Worm (Caenorhabditis elegans): ENCODE measurements around the gene C01G10.6.

The C01G10.6 gene

DNA sequence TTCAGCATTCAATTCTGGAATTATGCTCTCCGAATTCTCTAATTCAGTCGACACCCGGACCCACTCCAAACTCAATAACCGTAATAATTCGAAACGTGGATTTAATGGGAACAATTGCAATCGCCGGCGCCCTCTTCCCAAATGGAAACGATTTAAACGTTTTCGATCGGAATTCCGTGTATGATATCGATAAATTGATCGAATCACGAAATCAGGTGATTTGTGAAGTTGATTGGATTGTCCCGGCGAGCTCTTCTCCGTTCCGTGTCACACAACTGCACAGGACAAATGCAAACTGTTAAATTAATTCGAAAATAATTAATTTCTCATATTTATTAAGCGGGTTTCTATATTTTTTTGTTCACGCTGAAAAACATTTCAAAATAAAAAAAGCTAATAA lies 31.6 kb upstream of the C01G10.6 start, which contains the start of gene C25D7.16:
Gene C25D7.16 (plus strand): TSS at position 301 of the 400 bp plus-strand sequence.
- TF ChIP-seq syd-9 (tag; optimal IDR thresholded peaks at IDR 0.05) (no peak), pax-1 (tag; optimal IDR thresholded peaks at IDR 0.05) (no peak), ceh-22 (tag; optimal IDR thresholded peaks at IDR 0.05) (no peak), pha-2 (tag; optimal IDR thresholded peaks at IDR 0.05) (no peak), ttx-3 (tag; optimal IDR thresholded peaks at IDR 0.05) (no peak), ceh-48 (tag; optimal IDR thresholded peaks at IDR 0.05) (no peak), Y22D7AL.16 (tag; optimal IDR thresholded peaks at IDR 0.05) (no peak), lim-6 (tag; optimal IDR thresholded peaks at IDR 0.05) (no peak), pros-1 (tag; optimal IDR thresholded peaks at IDR 0.05) (no peak), nhr-232 (tag; optimal IDR thresholded peaks at IDR 0.05) (no peak), hlh-13 (GFP tag; optimal IDR thresholded peaks at IDR 0.05) (no peak), ceh-9 (tag; optimal IDR thresholded peaks at IDR 0.05) (no peak), ceh-19 (GFP tag; optimal IDR thresholded peaks at IDR 0.05) (no peak)

DNA sequence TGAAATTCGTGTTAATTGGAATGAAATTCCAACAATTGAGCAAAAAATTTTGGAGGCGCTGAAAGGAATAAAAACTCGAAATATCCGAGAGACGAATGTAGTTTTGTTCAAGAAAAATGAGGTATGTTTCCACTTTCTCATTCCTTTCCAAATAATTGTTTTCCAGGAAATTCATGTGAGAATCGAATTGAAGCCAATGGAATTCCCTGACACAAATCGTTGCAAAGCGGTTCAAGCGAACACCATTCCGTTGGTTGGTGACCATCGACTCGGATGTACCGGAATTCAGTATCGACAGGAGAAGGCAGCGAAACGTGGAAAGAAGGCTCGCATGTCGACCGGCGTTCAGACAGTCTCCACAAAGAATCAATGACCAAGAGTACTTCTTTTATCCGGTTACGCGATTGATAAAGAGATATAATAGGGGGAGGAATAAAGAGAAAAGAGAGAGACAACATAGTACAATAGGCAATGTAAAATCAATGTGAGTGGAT lies 31.1 kb upstream of the C01G10.6 start:
- no peak for TF ChIP-seq ceh-9 (tag; optimal IDR thresholded peaks at IDR 0.05)

DNA sequence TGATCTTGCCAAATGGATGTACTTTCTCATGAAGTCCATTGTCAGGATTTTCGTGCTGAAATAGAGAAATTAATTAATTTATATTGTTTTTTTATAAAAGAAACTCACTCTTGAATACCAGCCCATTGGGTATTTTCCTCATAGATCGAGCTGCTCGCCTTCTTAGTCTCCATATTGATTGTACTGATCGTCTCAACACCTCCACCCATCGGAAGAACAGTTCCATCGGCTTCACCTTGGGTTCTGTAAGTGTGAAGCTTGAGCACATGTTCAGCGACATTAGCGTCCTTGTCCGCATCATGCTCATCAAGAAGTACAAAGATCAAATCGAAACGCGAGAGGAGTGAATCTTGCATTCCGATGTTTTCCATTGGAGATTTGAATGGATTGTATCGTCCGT lies 29.7 kb upstream of the C01G10.6 start:
- no peak for TF ChIP-seq ztf-16 (tag; optimal IDR thresholded peaks at IDR 0.05)
- TF ChIP-seq hlh-30 (tag; optimal IDR thresholded peaks at IDR 0.05; ENCODE audit: insufficient read depth) = no peak
- no peak for TF ChIP-seq lim-6 (tag; optimal IDR thresholded peaks at IDR 0.05)
- no peak for TF ChIP-seq tbx-7 (tag; optimal IDR thresholded peaks at IDR 0.05)

DNA sequence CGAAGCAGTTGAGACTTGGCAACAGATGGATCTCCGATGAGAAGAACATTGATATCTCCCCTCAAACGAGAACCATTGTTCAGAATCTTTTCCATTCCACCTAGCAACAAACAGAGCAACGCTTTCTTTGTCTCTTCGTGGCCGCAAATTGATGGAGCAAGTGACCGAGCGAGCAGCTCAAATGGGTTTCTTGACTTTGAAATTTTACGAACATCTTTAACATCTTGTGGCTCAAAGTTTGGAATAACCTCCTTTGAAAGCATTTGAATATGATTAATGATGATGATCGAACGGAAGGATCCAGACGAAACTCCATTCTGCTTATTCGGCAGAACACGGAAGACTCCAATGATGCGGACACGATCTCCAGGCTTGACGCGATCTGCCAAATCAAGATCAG lies 29.0 kb upstream of the C01G10.6 start:
- TF ChIP-seq ceh-24 (tag; optimal IDR thresholded peaks at IDR 0.05) (no peak), pat-9 (tag; optimal IDR thresholded peaks at IDR 0.05) (no peak), syd-9 (tag; optimal IDR thresholded peaks at IDR 0.05) (no peak), ceh-18 (tag; optimal IDR thresholded peaks at IDR 0.05) (no peak), K09A11.1 (tag; optimal IDR thresholded peaks at IDR 0.05; ENCODE audit: insufficient read depth) (no peak), C08G9.2 (tag; optimal IDR thresholded peaks at IDR 0.05) (no peak)

DNA sequence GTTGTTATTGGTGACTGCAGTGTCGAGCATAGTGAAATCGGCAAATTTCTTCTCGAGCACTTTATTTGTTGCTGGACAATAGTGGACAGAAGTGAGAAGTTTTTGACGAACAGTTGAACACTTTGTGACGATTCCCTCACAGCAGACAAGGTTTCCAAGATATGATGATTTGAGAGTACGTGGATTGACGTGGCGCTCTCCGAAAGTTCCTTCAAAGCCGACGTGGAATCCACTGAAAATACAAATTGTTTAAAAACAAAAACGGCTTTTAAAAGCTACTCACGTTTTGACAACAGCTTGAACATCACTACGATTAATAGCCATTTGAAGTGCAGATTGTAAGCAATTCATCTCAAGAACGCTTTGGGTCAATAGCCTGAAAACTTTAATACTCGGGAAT lies 28.5 kb upstream of the C01G10.6 start:
- TF ChIP-seq pros-1 (tag; optimal IDR thresholded peaks at IDR 0.05) = no peak
- TF ChIP-seq unc-42 (tag; optimal IDR thresholded peaks at IDR 0.05) = no peak
- no peak for TF ChIP-seq ceh-48 (tag; optimal IDR thresholded peaks at IDR 0.05)
- TF ChIP-seq ceh-2 (tag; optimal IDR thresholded peaks at IDR 0.05) = no peak
- no peak for TF ChIP-seq ttx-3 (tag; optimal IDR thresholded peaks at IDR 0.05)
- no peak for TF ChIP-seq T23F11.4 (GFP tag; optimal IDR thresholded peaks at IDR 0.05)
- no peak for TF ChIP-seq lin-11 (tag; optimal IDR thresholded peaks at IDR 0.05)
- TF ChIP-seq hlh-30 (tag; optimal IDR thresholded peaks at IDR 0.05; ENCODE audit: insufficient read depth) = no peak
- no peak for TF ChIP-seq fax-1 (tag; optimal IDR thresholded peaks at IDR 0.05)
- TF ChIP-seq K09A11.1 (tag; optimal IDR thresholded peaks at IDR 0.05; ENCODE audit: insufficient read depth) = no peak
- TF ChIP-seq ceh-24 (tag; optimal IDR thresholded peaks at IDR 0.05) = no peak
- TF ChIP-seq ceh-18 (tag; optimal IDR thresholded peaks at IDR 0.05) = no peak
- no peak for TF ChIP-seq ets-4 (tag; optimal IDR thresholded peaks at IDR 0.05)
- TF ChIP-seq C38D4.7 (GFP tag; optimal IDR thresholded peaks at IDR 0.05) = no peak
- TF ChIP-seq gmeb-2 (tag; optimal IDR thresholded peaks at IDR 0.05) = no peak
- TF ChIP-seq ceh-19 (GFP tag; optimal IDR thresholded peaks at IDR 0.05) = no peak
- TF ChIP-seq npax-4 (tag; optimal IDR thresholded peaks at IDR 0.05) = no peak

DNA sequence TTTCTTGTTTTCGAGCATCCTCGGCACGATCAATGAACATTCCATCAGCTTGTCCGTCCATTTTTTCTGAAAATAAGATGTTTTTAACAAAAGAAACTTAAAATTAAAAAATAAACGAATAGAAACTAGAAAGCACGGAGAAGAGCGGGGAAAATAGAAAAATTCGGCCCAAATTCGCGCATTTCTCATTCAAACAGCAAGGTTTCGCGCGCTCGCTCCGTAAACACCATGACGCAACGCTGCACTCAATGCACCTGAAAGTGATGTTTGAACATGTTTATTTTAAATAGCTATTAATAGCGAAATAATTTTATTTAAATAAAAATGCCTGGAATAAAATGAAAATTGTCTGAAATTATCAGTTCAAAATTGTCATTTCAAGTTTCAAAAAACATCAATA lies 27.9 kb upstream of the C01G10.6 start, which contains the start of the genes mcm-3 and C25D7.15:
Gene mcm-3 (minus strand): TSS at position 66 of the 400 bp plus-strand sequence.
Gene C25D7.15 (plus strand): TSS at position 275 of the 400 bp plus-strand sequence.
- TF ChIP-seq pat-9 (tag; optimal IDR thresholded peaks at IDR 0.05) (no peak), K02D7.2 (tag; optimal IDR thresholded peaks at IDR 0.05) (no peak), ztf-16 (tag; optimal IDR thresholded peaks at IDR 0.05) (no peak), tbx-2 (tag; optimal IDR thresholded peaks at IDR 0.05) (no peak), pros-1 (tag; optimal IDR thresholded peaks at IDR 0.05) (no peak), ceh-34 (tag; optimal IDR thresholded peaks at IDR 0.05) (no peak), ref-2 (tag; optimal IDR thresholded peaks at IDR 0.05) (no peak), fax-1 (tag; optimal IDR thresholded peaks at IDR 0.05) (no peak), nhr-11 (tag; optimal IDR thresholded peaks at IDR 0.05) (no peak), ama-1 (optimal IDR thresholded peaks at IDR 0.05) (no peak), lim-6 (tag; optimal IDR thresholded peaks at IDR 0.05) (no peak), C38D4.7 (GFP tag; optimal IDR thresholded peaks at IDR 0.05) (no peak)
